Fruit fly (Drosophila melanogaster) whole organism, pupa: ENCODE data around the gene Aldh.
A peak's percentile ranks its signal among the peaks of the same experiment; 100 is the strongest.

ENCODE experiments used
- CG10348 ChIP-seq: fragments of 200-800 bp; sonication (Bioruptor generic); IDR thresholded peaks from 2 replicates; pipeline ENCODE4 v1.3.6; 2022; ENCODE audit warnings: missing biosample characterization, missing genetic modification characterization
- CG12605 ChIP-seq: fragments of 200-800 bp; sonication (Bioruptor generic); IDR thresholded peaks from 2 replicates; pipeline ENCODE4 v1.3.6; 2022; ENCODE audit warnings: missing biosample characterization, missing genetic modification characterization
- CG13204 ChIP-seq: fragments of 200-800 bp; sonication (Bioruptor generic); optimal IDR thresholded peaks from 2 replicates; lab custom pipeline; 2018; ENCODE audit warnings: missing biosample characterization, mild to moderate bottlenecking, missing genetic modification characterization, moderate library complexity
- CG14655 ChIP-seq: fragments of 200-800 bp; sonication (Bioruptor generic); optimal IDR thresholded peaks from 3 replicates; lab custom pipeline; 2017; ENCODE audit warnings: mild to moderate bottlenecking, missing biosample characterization, missing genetic modification reagents, missing genetic modification characterization
- CG15710 ChIP-seq: fragments of 200-800 bp; sonication (Bioruptor generic); optimal IDR thresholded peaks from 2 replicates; lab custom pipeline; 2018; ENCODE audit warnings: missing biosample characterization, mild to moderate bottlenecking, missing genetic modification characterization, moderate library complexity
- CG17806 ChIP-seq: fragments of 200-800 bp; sonication (Bioruptor generic); optimal IDR thresholded peaks from 2 replicates; lab custom pipeline; 2018; ENCODE audit warnings: missing biosample characterization, mild to moderate bottlenecking, missing genetic modification characterization, moderate library complexity
- CG32121 ChIP-seq: fragments of 200-800 bp; sonication (Bioruptor generic); IDR thresholded peaks from 2 replicates; pipeline ENCODE4 v1.3.6; 2022; ENCODE audit warnings: missing biosample characterization, missing genetic modification characterization
- CG34367 ChIP-seq: fragments of 200-800 bp; sonication (Bioruptor generic); optimal IDR thresholded peaks from 2 replicates; lab custom pipeline; 2018; ENCODE audit warnings: missing biosample characterization, mild to moderate bottlenecking, missing genetic modification characterization
- CG4496 ChIP-seq: fragments of 200-800 bp; sonication (Bioruptor generic); IDR thresholded peaks from 3 replicates; pipeline ENCODE4 v1.3.6; 2022; ENCODE audit warnings: missing biosample characterization, missing genetic modification characterization
- CG8159 ChIP-seq: fragments of 200-800 bp; sonication (Bioruptor generic); optimal IDR thresholded peaks from 3 replicates; lab custom pipeline; 2018; ENCODE audit warnings: missing biosample characterization, mild to moderate bottlenecking, missing genetic modification characterization, moderate library complexity
- CG8301 ChIP-seq: fragments of 200-800 bp; sonication (Bioruptor generic); optimal IDR thresholded peaks from 2 replicates; lab custom pipeline; 2018; ENCODE audit warnings: missing biosample characterization, mild to moderate bottlenecking, missing genetic modification characterization
- CG9948 ChIP-seq: fragments of 200-800 bp; sonication (Bioruptor generic); optimal IDR thresholded peaks from 2 replicates; lab custom pipeline; 2018; ENCODE audit warnings: missing biosample characterization, mild to moderate bottlenecking, missing genetic modification characterization, moderate library complexity
- D1 ChIP-seq: fragments of 200-800 bp; sonication (Bioruptor generic); optimal IDR thresholded peaks from 2 replicates; lab custom pipeline; 2018; ENCODE audit warnings: missing biosample characterization, mild to moderate bottlenecking, missing genetic modification characterization, moderate library complexity
- EcR ChIP-seq: fragments of 200-800 bp; sonication (Bioruptor generic); optimal IDR thresholded peaks from 3 replicates; lab custom pipeline; 2019; ENCODE audit warnings: missing biosample characterization, missing genetic modification characterization, mild to moderate bottlenecking, moderate library complexity, missing genetic modification reagents
- Ets98B ChIP-seq: fragments of 200-800 bp; sonication (Bioruptor generic); IDR thresholded peaks from 2 replicates; pipeline ENCODE4 v1.3.6; 2022; ENCODE audit warnings: missing biosample characterization, missing genetic modification characterization
- Pif1A ChIP-seq: fragments of 200-800 bp; sonication (Bioruptor generic); optimal IDR thresholded peaks from 3 replicates; lab custom pipeline; 2016; ENCODE audit warnings: missing biosample characterization, missing genetic modification characterization
- Pif1B ChIP-seq: fragments of 200-800 bp; sonication (Bioruptor generic); optimal IDR thresholded peaks from 3 replicates; lab custom pipeline; 2016; ENCODE audit warnings: missing biosample characterization, missing genetic modification characterization
- Snoo ChIP-seq: fragments of 200-800 bp; sonication (Bioruptor generic); optimal IDR thresholded peaks from 3 replicates; lab custom pipeline; 2017; ENCODE audit warnings: missing biosample characterization, mild to moderate bottlenecking, missing genetic modification characterization, inconsistent platforms
- fd96Ca ChIP-seq: fragments of 200-800 bp; sonication (Bioruptor generic); IDR thresholded peaks from 3 replicates; pipeline ENCODE4 v1.3.6; 2022; ENCODE audit warnings: missing biosample characterization, missing genetic modification characterization
- gl ChIP-seq: fragments of 200-800 bp; sonication (Bioruptor generic); optimal IDR thresholded peaks from 2 replicates; lab custom pipeline; 2018; ENCODE audit warnings: missing biosample characterization, mild to moderate bottlenecking, missing genetic modification characterization
- rn ChIP-seq: fragments of 200-800 bp; sonication (Bioruptor generic); IDR thresholded peaks from 2 replicates; pipeline ENCODE4 v1.3.6; 2022; ENCODE audit warnings: missing biosample characterization, missing genetic modification characterization

Aldh gene

DNA sequence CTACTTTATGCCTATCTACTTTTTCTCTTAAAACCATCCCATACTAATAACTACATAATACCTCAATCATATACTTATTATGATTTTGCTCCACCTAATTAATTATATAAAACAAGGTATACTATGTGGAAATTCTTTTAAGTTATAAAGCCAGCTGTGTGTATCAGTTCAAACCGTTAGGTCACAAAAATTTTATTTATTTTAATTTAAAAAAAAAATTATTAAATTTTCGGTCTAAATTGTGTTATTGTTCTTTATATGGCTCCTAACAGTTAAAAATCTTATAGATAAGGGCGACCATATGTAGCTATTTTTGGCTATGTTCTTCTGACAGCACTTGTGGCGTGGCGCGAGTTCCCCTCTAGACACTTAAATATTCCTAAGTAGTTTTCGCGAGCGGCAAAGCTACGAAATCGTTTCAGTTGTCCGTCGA lies at the start of gene Aldh:
TSS of gene Aldh (plus strand) at position 150 of the 433 bp plus-strand sequence.
- TF ChIP-seq CG10348 (GFP tag; lab: Robert Waterston, UW): no peak
- TF ChIP-seq CG34367 (tag; lab: Kevin White, UChicago): peak; percentile 55
- TF ChIP-seq CG14655 (GFP tag; lab: Kevin White, UChicago): peak; percentile 84
- no peak for TF ChIP-seq gl (tag; lab: Kevin White, UChicago)
- peak; percentile 78 for TF ChIP-seq fd96Ca
- peak; percentile 70 for TF ChIP-seq CG9948 (tag; lab: Kevin White, UChicago)
- peak; percentile 60 for TF ChIP-seq CG8301 (tag; lab: Kevin White, UChicago)
- peak; percentile 76 for TF ChIP-seq CG15710 (tag; lab: Kevin White, UChicago)
- TF ChIP-seq Pif1B: no peak
- no peak for TF ChIP-seq Snoo (tag; lab: Kevin White, UChicago)
- peak; percentile 81 for TF ChIP-seq CG8159 (tag; lab: Kevin White, UChicago)
- no peak; the same call in 1 of the 2 replicates for TF ChIP-seq CG12605 (GFP tag; lab: Robert Waterston, UW)
- TF ChIP-seq Ets98B: peak; percentile 70
- TF ChIP-seq Pif1A (GFP tag; lab: Kevin White, UChicago): no peak
- TF ChIP-seq CG13204 (GFP tag; lab: Kevin White, UChicago): peak; percentile 1
- peak; percentile 37; the same call in 1 of the 2 replicates for TF ChIP-seq rn (GFP tag; lab: Robert Waterston, UW)
- TF ChIP-seq EcR (GFP tag; lab: Kevin White, UChicago): no peak
- peak; percentile 75 for TF ChIP-seq CG32121 (GFP tag; lab: Robert Waterston, UW)
- TF ChIP-seq CG17806: peak; percentile 69
- peak; percentile 67; the same call in 2 of the 3 replicates for TF ChIP-seq CG4496
- peak; percentile 44 for TF ChIP-seq D1 (tag; lab: Kevin White, UChicago)
- TF ChIP-seq, all 21 proteins: peak for 14

- no peak for TF ChIP-seq Pif1A (GFP tag; lab: Kevin White, UChicago)
- TF ChIP-seq Snoo (tag; lab: Kevin White, UChicago): no peak
- no peak for TF ChIP-seq CG8159 (tag; lab: Kevin White, UChicago)
Observed at dm6 chr2L:9338852-9339251, 48.3 kb upstream of the Aldh start.

DNA sequence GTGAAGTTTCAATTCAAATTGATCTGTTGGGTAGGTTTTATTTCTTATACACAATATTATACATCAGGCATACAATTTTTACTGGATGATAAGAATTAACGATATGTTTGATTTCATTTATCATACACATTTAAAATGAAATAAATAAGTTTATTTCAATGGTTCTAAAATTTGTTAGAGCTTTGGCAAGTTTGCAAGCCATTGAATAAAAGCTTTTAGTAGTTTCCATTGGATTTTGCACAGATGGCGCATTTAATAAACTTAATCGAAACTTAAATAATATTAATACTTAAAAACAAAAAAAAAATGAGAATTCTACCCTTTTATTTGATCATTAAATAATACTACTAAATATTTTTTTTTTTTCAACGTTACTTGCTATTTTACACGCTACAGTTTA lies 45.2 kb upstream of the Aldh start:
- TF ChIP-seq CG8159 (tag; lab: Kevin White, UChicago): no peak
- TF ChIP-seq, all 21 proteins: peak for 0

DNA sequence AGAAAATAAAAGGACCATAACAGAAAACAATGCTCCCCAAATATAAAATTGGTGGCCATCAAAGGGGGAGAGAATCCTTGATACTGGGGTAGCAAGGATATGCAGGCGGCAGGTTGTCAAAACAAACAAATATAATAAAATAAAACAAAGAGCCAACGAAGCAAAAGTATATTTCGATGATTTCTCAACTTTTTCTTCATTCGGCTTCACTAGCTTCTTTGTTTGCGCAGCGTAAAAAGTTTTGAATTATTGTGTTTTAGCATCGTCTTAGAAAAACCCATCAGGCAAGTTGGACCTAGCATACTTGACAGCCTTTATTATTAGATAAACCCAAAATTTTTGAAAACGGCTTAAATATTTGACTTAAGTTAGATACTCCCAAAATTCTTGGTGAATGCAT lies 44.7 kb upstream of the Aldh start, which contains the start of gene CG3748:
TSS of gene CG3748 (plus strand) at position 301 of the 400 bp plus-strand sequence.
- TF ChIP-seq Pif1A (GFP tag; lab: Kevin White, UChicago): no peak

DNA sequence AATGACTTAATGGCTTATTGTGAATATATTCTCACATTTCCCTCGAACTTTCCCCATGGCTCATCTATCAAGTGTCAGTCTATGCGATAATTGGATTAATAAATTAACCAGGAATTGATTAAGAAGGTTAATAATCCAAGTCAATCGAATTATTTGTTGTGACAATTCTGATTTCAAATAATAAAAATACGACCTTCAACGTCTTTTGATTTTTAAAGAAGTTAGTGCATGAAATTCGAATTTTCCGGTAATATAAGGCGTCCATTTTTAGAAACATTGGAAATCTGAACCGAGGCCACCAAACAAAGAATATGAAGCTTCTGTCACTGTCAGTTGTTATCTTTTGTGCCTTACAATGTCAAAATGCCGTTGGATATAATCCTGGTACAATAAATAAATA lies 37.9 kb upstream of the Aldh start, which contains the start of gene CG43350:
TSS of gene CG43350 (plus strand) at position 301 of the 400 bp plus-strand sequence.
- TF ChIP-seq EcR (GFP tag; lab: Kevin White, UChicago): no peak

- TF ChIP-seq Ets98B (no peak), Pif1B (no peak), gl (tag; lab: Kevin White, UChicago) (no peak), CG4496 (no peak), Pif1A (GFP tag; lab: Kevin White, UChicago) (no peak), CG15710 (tag; lab: Kevin White, UChicago) (no peak), Snoo (tag; lab: Kevin White, UChicago) (no peak), CG13204 (GFP tag; lab: Kevin White, UChicago) (no peak), CG10348 (GFP tag; lab: Robert Waterston, UW) (no peak), fd96Ca (no peak), EcR (GFP tag; lab: Kevin White, UChicago) (no peak), D1 (tag; lab: Kevin White, UChicago) (no peak), CG32121 (GFP tag; lab: Robert Waterston, UW) (no peak), CG14655 (GFP tag; lab: Kevin White, UChicago) (no peak), CG8159 (tag; lab: Kevin White, UChicago) (no peak), CG34367 (tag; lab: Kevin White, UChicago) (no peak), rn (GFP tag; lab: Robert Waterston, UW) (no peak)
Observed at dm6 chr2L:9350170-9350569, 37.0 kb upstream of the Aldh start, which contains the start of gene CG13110. CG13110 (plus strand) TSS chr2L:9350470.

dm6 chr2L:9367340-9367739 lies 19.8 kb upstream of the Aldh start, which contains the start of gene CG34181:
CG34181 (plus strand) TSS chr2L:9367640.
- no peak for TF ChIP-seq Pif1A (GFP tag; lab: Kevin White, UChicago)
- no peak for TF ChIP-seq gl (tag; lab: Kevin White, UChicago)
- TF ChIP-seq CG15710 (tag; lab: Kevin White, UChicago): no peak
- TF ChIP-seq CG17806: no peak
- TF ChIP-seq CG32121 (GFP tag; lab: Robert Waterston, UW): no peak
- no peak for TF ChIP-seq Ets98B
- TF ChIP-seq CG12605 (GFP tag; lab: Robert Waterston, UW): no peak
- TF ChIP-seq Pif1B: no peak
- no peak for TF ChIP-seq fd96Ca
- TF ChIP-seq rn (GFP tag; lab: Robert Waterston, UW): no peak
- TF ChIP-seq EcR (GFP tag; lab: Kevin White, UChicago): no peak
- no peak for TF ChIP-seq CG4496
- no peak for TF ChIP-seq CG8301 (tag; lab: Kevin White, UChicago)
- TF ChIP-seq CG8159 (tag; lab: Kevin White, UChicago): no peak
- no peak for TF ChIP-seq CG14655 (GFP tag; lab: Kevin White, UChicago)
- TF ChIP-seq Snoo (tag; lab: Kevin White, UChicago): no peak
- no peak for TF ChIP-seq CG34367 (tag; lab: Kevin White, UChicago)
- no peak for TF ChIP-seq CG10348 (GFP tag; lab: Robert Waterston, UW)
